Fruit fly (Drosophila melanogaster) whole organism, embryonic: Measurements from ENCODE around the gene CG1575.

ENCODE experiments used
- Atf3 ChIP-seq: fragments of 200-800 bp; sonication (Bioruptor generic); optimal IDR thresholded peaks from 3 replicates; lab custom pipeline; 2016; ENCODE audit warnings: missing biosample characterization, missing genetic modification characterization
- Awh ChIP-seq: fragments of 200-800 bp; sonication (Bioruptor generic); IDR thresholded peaks from 2 replicates; pipeline ENCODE4, ENCODE4 v1.3.6; 2022; ENCODE audit warnings: missing biosample characterization, missing genetic modification characterization
- CG11085 ChIP-seq: fragments of 200-800 bp; sonication (Bioruptor generic); IDR thresholded peaks from 2 replicates; pipeline ENCODE4 v1.3.6; 2022; ENCODE audit warnings: missing biosample characterization, missing genetic modification characterization
- CG11093 ChIP-seq: fragments of 200-800 bp; sonication (Bioruptor generic); IDR thresholded peaks from 3 replicates; pipeline ENCODE4 v1.3.6; 2022; ENCODE audit warnings: missing biosample characterization, missing genetic modification characterization
- CG13624 ChIP-seq: fragments of 200-800 bp; sonication (Bioruptor generic); optimal IDR thresholded peaks from 2 replicates; lab custom pipeline; 2016; ENCODE audit warnings: missing biosample characterization, missing genetic modification characterization
- CG13775 ChIP-seq: fragments of 200-800 bp; sonication (Bioruptor generic); optimal IDR thresholded peaks from 3 replicates; lab custom pipeline; 2017; ENCODE audit warnings: missing biosample characterization, mild to moderate bottlenecking, missing genetic modification characterization
- CG14965 ChIP-seq: fragments of 200-800 bp; sonication (Bioruptor generic); optimal IDR thresholded peaks from 2 replicates; lab custom pipeline; 2016; ENCODE audit warnings: missing biosample characterization, missing genetic modification characterization, borderline replicate concordance
- CG15269 ChIP-seq: fragments of 200-800 bp; sonication (Bioruptor generic); optimal IDR thresholded peaks from 2 replicates; lab custom pipeline; 2018; ENCODE audit warnings: missing biosample characterization, mild to moderate bottlenecking, missing genetic modification characterization, moderate library complexity
- CG1602 ChIP-seq: fragments of 200-800 bp; sonication (Bioruptor generic); optimal IDR thresholded peaks from 3 replicates; lab custom pipeline; 2016; ENCODE audit warnings: missing biosample characterization, missing genetic modification characterization
- CG16779 ChIP-seq: fragments of 200-800 bp; sonication (Bioruptor generic); IDR thresholded peaks from 2 replicates; pipeline ENCODE4 v1.3.6; 2022; ENCODE audit warnings: missing biosample characterization, missing genetic modification characterization
- CG18619 ChIP-seq: fragments of 200-800 bp; sonication (Bioruptor generic); optimal IDR thresholded peaks from 3 replicates; lab custom pipeline; 2017; ENCODE audit warnings: missing biosample characterization, mild to moderate bottlenecking, missing genetic modification characterization
- CG2116 ChIP-seq: fragments of 200-800 bp; sonication (Bioruptor generic); optimal IDR thresholded peaks from 3 replicates; lab custom pipeline; 2018; ENCODE audit warnings: missing biosample characterization, mild to moderate bottlenecking, missing genetic modification characterization
- CG30020 ChIP-seq: fragments of 200-800 bp; optimal IDR thresholded peaks from 2 replicates; lab custom pipeline; 2019; ENCODE audit warnings: missing biosample characterization, mild to moderate bottlenecking, missing genetic modification characterization, moderate library complexity
- CG30431 ChIP-seq: fragments of 200-800 bp; sonication (Bioruptor generic); optimal IDR thresholded peaks from 2 replicates; lab custom pipeline; 2017; ENCODE audit warnings: missing biosample characterization, missing genetic modification characterization
- CG3065 ChIP-seq: fragments of 200-800 bp; sonication (Bioruptor generic); optimal IDR thresholded peaks from 2 replicates; lab custom pipeline; 2016; ENCODE audit warnings: missing biosample characterization, missing genetic modification characterization
- CG34224 ChIP-seq: fragments of 200-800 bp; sonication (Bioruptor generic); IDR thresholded peaks from 3 replicates; pipeline ENCODE4 v1.3.6; 2022; ENCODE audit warnings: missing biosample characterization, missing genetic modification characterization; ENCODE audit not compliant: partially characterized antibody
- CG4404 ChIP-seq: fragments of 200-800 bp; sonication (Bioruptor generic); IDR thresholded peaks from 2 replicates; pipeline ENCODE4 v1.3.6; 2022; ENCODE audit warnings: missing biosample characterization, missing genetic modification characterization
- CG6175 ChIP-seq: fragments of 200-800 bp; sonication (Bioruptor generic); IDR thresholded peaks from 3 replicates; pipeline ENCODE4 v1.3.6; 2022; ENCODE audit warnings: missing biosample characterization, missing genetic modification characterization
- CG6765 ChIP-seq: fragments of 200-800 bp; sonication (Bioruptor generic); optimal IDR thresholded peaks from 3 replicates; lab custom pipeline; 2017; ENCODE audit warnings: missing biosample characterization, mild to moderate bottlenecking, missing genetic modification characterization
- CG6791 ChIP-seq: fragments of 200-800 bp; sonication (Bioruptor generic); IDR thresholded peaks from 3 replicates; pipeline ENCODE4 v1.3.6; 2022; ENCODE audit warnings: missing biosample characterization, missing genetic modification characterization; ENCODE audit not compliant: partially characterized antibody
- CG7271 ChIP-seq: fragments of 200-800 bp; sonication (Bioruptor generic); optimal IDR thresholded peaks from 2 replicates; lab custom pipeline; 2018; ENCODE audit warnings: missing biosample characterization, mild to moderate bottlenecking, missing genetic modification characterization, moderate library complexity
- CG8281 ChIP-seq: fragments of 200-800 bp; sonication (Bioruptor generic); optimal IDR thresholded peaks from 2 replicates; lab custom pipeline; 2018; ENCODE audit warnings: missing biosample characterization, mild to moderate bottlenecking, missing genetic modification characterization, moderate library complexity
- Dip2 ChIP-seq: fragments of 200-800 bp; sonication (Bioruptor generic); IDR thresholded peaks from 2 replicates; pipeline ENCODE4 v1.3.6; 2022; ENCODE audit warnings: missing biosample characterization, missing genetic modification characterization
- HmgD ChIP-seq: fragments of 200-800 bp; sonication (Bioruptor generic); optimal IDR thresholded peaks from 3 replicates; lab custom pipeline; 2016; ENCODE audit warnings: missing biosample characterization, missing genetic modification characterization
- Hr3 ChIP-seq: fragments of 200-800 bp; sonication (Bioruptor generic); optimal IDR thresholded peaks from 3 replicates; lab custom pipeline; 2016; ENCODE audit warnings: missing biosample characterization, missing genetic modification characterization
- NK7.1 ChIP-seq: fragments of 200-800 bp; sonication (Bioruptor generic); optimal IDR thresholded peaks from 3 replicates; lab custom pipeline; 2016; ENCODE audit warnings: missing biosample characterization, missing genetic modification characterization
- Nf-YB ChIP-seq: fragments of 200-800 bp; sonication (Bioruptor generic); optimal IDR thresholded peaks from 3 replicates; lab custom pipeline; 2019; ENCODE audit warnings: missing biosample characterization, mild to moderate bottlenecking, missing genetic modification characterization, moderate library complexity
- Oli ChIP-seq: fragments of 200-800 bp; sonication (Bioruptor generic); optimal IDR thresholded peaks from 2 replicates; lab custom pipeline; 2018; ENCODE audit warnings: missing biosample characterization, mild to moderate bottlenecking, missing genetic modification characterization, moderate library complexity
- Ravus ChIP-seq: fragments of 200-800 bp; sonication (Bioruptor generic); IDR thresholded peaks from 2 replicates; pipeline ENCODE4 v1.3.6; 2022; ENCODE audit warnings: missing biosample characterization, missing genetic modification characterization
- abd-A ChIP-seq: fragments of 200-800 bp; sonication (Bioruptor generic); optimal IDR thresholded peaks from 3 replicates; lab custom pipeline; 2019; ENCODE audit warnings: missing biosample characterization, mild to moderate bottlenecking, missing genetic modification characterization, moderate library complexity
- ara ChIP-seq: fragments of 200-800 bp; sonication (Bioruptor generic); IDR thresholded peaks from 2 replicates; pipeline ENCODE4 v1.3.6; 2022; ENCODE audit warnings: missing biosample characterization, missing genetic modification characterization
- bigmax ChIP-seq: fragments of 200-800 bp; sonication (Bioruptor generic); optimal IDR thresholded peaks from 2 replicates; lab custom pipeline; 2018; ENCODE audit warnings: missing biosample characterization, mild to moderate bottlenecking, missing genetic modification characterization
- cas ChIP-seq: fragments of 200-800 bp; sonication (Bioruptor generic); IDR thresholded peaks from 2 replicates; pipeline ENCODE4 v1.3.6; 2022; ENCODE audit warnings: missing biosample characterization, missing genetic modification characterization
- cg ChIP-seq: fragments of 200-800 bp; sonication (Bioruptor generic); optimal IDR thresholded peaks from 3 replicates; lab custom pipeline; 2019; ENCODE audit warnings: missing biosample characterization, mild to moderate bottlenecking, missing genetic modification characterization, moderate library complexity
- chm ChIP-seq: fragments of 200-800 bp; sonication (Bioruptor generic); IDR thresholded peaks from 2 replicates; pipeline ENCODE4 v1.3.6; 2022; ENCODE audit warnings: missing biosample characterization, missing genetic modification characterization
- emc ChIP-seq: fragments of 200-800 bp; sonication (Bioruptor generic); optimal IDR thresholded peaks from 2 replicates; lab custom pipeline; 2016; ENCODE audit warnings: missing biosample characterization, missing genetic modification characterization
- ewg ChIP-seq: fragments of 200-800 bp; sonication (Bioruptor generic); optimal IDR thresholded peaks from 3 replicates; lab custom pipeline; 2017; ENCODE audit warnings: mild to moderate bottlenecking, missing biosample characterization, missing genetic modification reagents, missing genetic modification characterization
- fru ChIP-seq: fragments of >200 bp; optimal IDR thresholded peaks from 2 replicates; lab custom pipeline; 2017
- gcm ChIP-seq: fragments of 200-800 bp; sonication (Bioruptor generic); optimal IDR thresholded peaks from 2 replicates; lab custom pipeline; 2019; ENCODE audit warnings: missing biosample characterization, mild to moderate bottlenecking, missing genetic modification characterization, moderate library complexity
- gro ChIP-seq: fragments of 200-800 bp; sonication (Bioruptor generic); optimal IDR thresholded peaks from 2 replicates; lab custom pipeline; 2016; ENCODE audit warnings: missing biosample characterization, missing genetic modification characterization
- mam ChIP-seq: fragments of 200-800 bp; sonication (Bioruptor generic); optimal IDR thresholded peaks from 3 replicates; lab custom pipeline; 2016; ENCODE audit warnings: missing biosample characterization, missing genetic modification characterization
- mirr ChIP-seq: fragments of 200-800 bp; sonication (Bioruptor generic); optimal IDR thresholded peaks from 3 replicates; lab custom pipeline; 2018; ENCODE audit warnings: missing biosample characterization, mild to moderate bottlenecking, missing genetic modification characterization
- nom ChIP-seq: fragments of 200-800 bp; sonication (Bioruptor generic); optimal IDR thresholded peaks from 2 replicates; lab custom pipeline; 2017; ENCODE audit warnings: missing biosample characterization, missing genetic modification characterization, mild to moderate bottlenecking, moderate library complexity, missing genetic modification reagents
- pb ChIP-seq: fragments of 200-800 bp; sonication (Bioruptor generic); optimal IDR thresholded peaks from 3 replicates; lab custom pipeline; 2016; ENCODE audit warnings: missing biosample characterization, missing genetic modification characterization
- pita ChIP-seq: fragments of 200-800 bp; sonication (Bioruptor generic); optimal IDR thresholded peaks from 2 replicates; lab custom pipeline; 2017; ENCODE audit warnings: missing biosample characterization, mild to moderate bottlenecking, missing genetic modification characterization
- prd ChIP-seq, 3 experiments: fragments of >200 bp in 2 of 3; fragments of 200-800 bp in 1 of 3; sonication (Bioruptor generic) in 1 of 3; optimal IDR thresholded peaks in 2 of 3; IDR thresholded peaks in 1 of 3; 2 replicates in 2 of 3; 3 replicates in 1 of 3; pipeline versions ENCODE4 v1.3.6 to Lab custom; 2017 to 2022; ENCODE audit warnings: missing biosample characterization in 1 of 3, missing genetic modification characterization in 1 of 3
- run ChIP-seq: fragments of 200-800 bp; sonication (Bioruptor generic); optimal IDR thresholded peaks from 3 replicates; lab custom pipeline; 2018; ENCODE audit warnings: missing biosample characterization, mild to moderate bottlenecking, missing genetic modification characterization
- salm ChIP-seq: fragments of 200-800 bp; sonication (Bioruptor generic); optimal IDR thresholded peaks from 2 replicates; lab custom pipeline; 2018; ENCODE audit warnings: missing biosample characterization, mild to moderate bottlenecking, missing genetic modification characterization
- slbo ChIP-seq: fragments of 200-800 bp; sonication (Bioruptor generic); IDR thresholded peaks from 2 replicates; pipeline ENCODE4 v1.3.6; 2022; ENCODE audit warnings: missing biosample characterization, missing genetic modification characterization
- sqz ChIP-seq: fragments of 200-800 bp; sonication (Bioruptor generic); optimal IDR thresholded peaks from 3 replicates; lab custom pipeline; 2018; ENCODE audit warnings: missing biosample characterization, mild to moderate bottlenecking, missing genetic modification characterization
- wor ChIP-seq: fragments of 200-800 bp; sonication (Bioruptor generic); IDR thresholded peaks from 2 replicates; pipeline ENCODE4 v1.3.6; 2022; ENCODE audit warnings: missing biosample characterization, missing genetic modification characterization

CG1575 gene

DNA sequence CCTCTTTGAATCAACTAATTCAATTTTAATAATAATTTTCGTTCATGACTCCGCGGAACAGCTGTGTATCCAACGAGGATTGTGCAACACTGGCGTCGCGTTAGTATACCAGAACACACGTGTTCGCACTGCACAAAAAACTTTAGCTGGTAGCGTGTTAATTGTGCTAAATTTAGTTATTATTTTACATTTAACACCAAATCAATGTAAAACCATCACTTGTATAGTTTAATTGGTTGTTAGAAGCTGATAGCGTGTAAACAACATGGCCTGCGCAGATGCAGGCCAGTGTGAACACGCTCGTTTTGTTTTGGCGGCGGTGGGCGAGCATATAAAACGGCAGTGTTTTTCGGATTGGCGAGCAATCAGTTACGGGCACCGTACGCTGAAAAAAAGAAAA lies 40.5 kb downstream of the CG1575 start, which contains the start of the genes Traf6 and GIIIspla2 (continued):
- TF ChIP-seq ara (GFP tag; lab: Robert Waterston, UW) (peak; percentile 79), CG4404 (GFP tag; lab: Robert Waterston, UW) (peak; percentile 66), CG1602 (GFP tag; lab: Kevin White, UChicago) (peak; percentile 57), gro (GFP tag; lab: Kevin White, UChicago) (peak; percentile 51), CG13624 (GFP tag; lab: Kevin White, UChicago) (peak; percentile 56), cas (0 out of 2 replicates have a peak, but pooled peaks have one; percentile 9), slbo (GFP tag; lab: Robert Waterston, UW) (peak; percentile 83), CG18619 (GFP tag; lab: Kevin White, UChicago) (peak; percentile 71), run (tag; lab: Kevin White, UChicago) (no peak), sqz (no peak), mirr (peak; percentile 66), chm (GFP tag; lab: Robert Waterston, UW) (peak; percentile 44; the same call in 1 of the 2 replicates), CG14965 (no peak), CG30431 (peak; percentile 67), CG3065 (GFP tag; lab: Kevin White, UChicago) (no peak), NK7.1 (GFP tag; lab: Kevin White, UChicago) (peak; percentile 45), emc (GFP tag; lab: Kevin White, UChicago) (peak; percentile 21), Nf-YB (GFP tag; lab: Kevin White, UChicago) (peak; percentile 46), CG34224 (GFP tag; lab: Robert Waterston, UW) (no peak), Awh (GFP tag; lab: Robert Waterston, UW) (no peak), Atf3 (GFP tag; lab: Kevin White, UChicago) (peak; percentile 60), Hr3 (GFP tag; lab: Kevin White, UChicago) (peak; percentile 78), CG2116 (peak; percentile 59), nom (GFP tag; lab: Kevin White, UChicago) (peak; percentile 68), CG6765 (GFP tag; lab: Kevin White, UChicago) (peak; percentile 30), cg (GFP tag; lab: Kevin White, UChicago) (no peak), wor (peak; percentile 69; the same call in 1 of the 2 replicates), salm (tag; lab: Kevin White, UChicago) (peak; percentile 50), bigmax (GFP tag; lab: Kevin White, UChicago) (no peak), abd-A (tag; lab: Kevin White, UChicago) (no peak), Dip2 (GFP tag; lab: Robert Waterston, UW) (no peak), CG30020 (tag; lab: Kevin White, UChicago) (peak; percentile 71), pb (GFP tag; lab: Kevin White, UChicago) (peak; percentile 50), fru (no peak), gcm (GFP tag; lab: Kevin White, UChicago) (peak; percentile 40), CG7271 (tag; lab: Kevin White, UChicago) (no peak), ewg (peak; percentile 75), CG8281 (tag; lab: Kevin White, UChicago) (peak; percentile 11), prd (optimal IDR thresholded peaks at IDR 0.05; lab: Kevin White, UChicago) (no peak), prd (GFP tag; IDR thresholded peaks at IDR 0.05; lab: Robert Waterston, UW) (peak; percentile 78), CG16779 (peak; percentile 24; the same call in 1 of the 2 replicates), mam (GFP tag; lab: Kevin White, UChicago) (peak; percentile 79), CG15269 (tag; lab: Kevin White, UChicago) (peak; percentile 76), pita (GFP tag; lab: Kevin White, UChicago) (no peak), Oli (tag; lab: Kevin White, UChicago) (peak; percentile 70), CG11085 (GFP tag; lab: Robert Waterston, UW) (peak; percentile 69), HmgD (GFP tag; lab: Kevin White, UChicago) (no peak), CG6791 (no peak), Ravus (GFP tag; lab: Robert Waterston, UW) (peak; percentile 7; the same call in 1 of the 2 replicates), CG13775 (GFP tag; lab: Kevin White, UChicago) (peak; percentile 78), CG11093 (GFP tag; lab: Robert Waterston, UW) (peak; percentile 43; the same call in 1 of the 3 replicates), CG6175 (no peak)
